Fruit fly (Drosophila melanogaster): Measurements from ENCODE around the gene tal-AA.

The tal-AA gene

dm6 chr3R:13779241-13779683, 33.6 kb upstream of the tal-AA start, which contains the start of the genes CG42375 and CG9288 (continued):
- TF ChIP-seq gcm2 (GFP tag; optimal IDR thresholded peaks at IDR 0.05): no peak
- TF ChIP-seq emc (GFP tag; optimal IDR thresholded peaks at IDR 0.05): peak; percentile 21
- TF ChIP-seq CG2199 (GFP tag; IDR thresholded peaks at IDR 0.05): 0 out of 3 replicates have a peak, but pooled peaks have one; percentile 57
- peak; percentile 84 for TF ChIP-seq E2f1 (GFP tag; IDR thresholded peaks at IDR 0.05)
- TF ChIP-seq CG12659 (GFP tag; optimal IDR thresholded peaks at IDR 0.05): peak; percentile 34
- TF ChIP-seq gem (tag; optimal IDR thresholded peaks at IDR 0.05): peak; percentile 86
- TF ChIP-seq Poxn (GFP tag; IDR thresholded peaks at IDR 0.05): no peak
- TF ChIP-seq CG6683 (GFP tag; optimal IDR thresholded peaks at IDR 0.05): peak; percentile 54
- peak; percentile 29; the same call in 1 of the 2 replicates for TF ChIP-seq CG6272 (GFP tag; IDR thresholded peaks at IDR 0.05)
- peak; percentile 66 for TF ChIP-seq CG7556 (GFP tag; optimal IDR thresholded peaks at IDR 0.05)
- TF ChIP-seq Myb (GFP tag; optimal IDR thresholded peaks at IDR 0.05): peak; percentile 36
- peak; percentile 52 for TF ChIP-seq pum (GFP tag; optimal IDR thresholded peaks at IDR 0.05)
- TF ChIP-seq Neu2 (GFP tag; optimal IDR thresholded peaks at IDR 0.05; ENCODE audit: borderline replicate concordance): peak; percentile 2
- no peak for TF ChIP-seq wek (GFP tag; optimal IDR thresholded peaks at IDR 0.05)
- TF ChIP-seq Six4 (GFP tag; optimal IDR thresholded peaks at IDR 0.05): peak; percentile 34
- TF ChIP-seq CG14965 (GFP tag; optimal IDR thresholded peaks at IDR 0.05; ENCODE audit: borderline replicate concordance): peak; percentile 8
- peak; percentile 72; the same call in 2 of the 3 replicates for TF ChIP-seq zfh1 (GFP tag; IDR thresholded peaks at IDR 0.05)
- TF ChIP-seq BEAF-32 (GFP tag; optimal IDR thresholded peaks at IDR 0.05): no peak
- TF ChIP-seq ttk (GFP tag; IDR thresholded peaks at IDR 0.05): peak; percentile 18; the same call in 1 of the 2 replicates
- TF ChIP-seq ara (GFP tag; IDR thresholded peaks at IDR 0.05): no peak
- peak; percentile 73 for TF ChIP-seq Hmx (GFP tag; optimal IDR thresholded peaks at IDR 0.05)
- no peak for TF ChIP-seq hkb (optimal IDR thresholded peaks at IDR 0.05)
- TF ChIP-seq hkb (GFP tag; IDR thresholded peaks at IDR 0.05): peak; percentile 81
- TF ChIP-seq CG11504 (tag; optimal IDR thresholded peaks at IDR 0.05): peak; percentile 86
- TF ChIP-seq CTCF (GFP tag; optimal IDR thresholded peaks at IDR 0.05): peak; percentile 59
- TF ChIP-seq CG43689 (GFP tag; IDR thresholded peaks at IDR 0.05): no peak
- TF ChIP-seq scrt (GFP tag; optimal IDR thresholded peaks at IDR 0.05): peak; percentile 60
- TF ChIP-seq kah (GFP tag; optimal IDR thresholded peaks at IDR 0.05): peak; percentile 17
- TF ChIP-seq dmrt99B (tag; optimal IDR thresholded peaks at IDR 0.05): peak; percentile 83
- TF ChIP-seq Adf1 (GFP tag; IDR thresholded peaks at IDR 0.05): no peak
- peak; percentile 5 for TF ChIP-seq CG12155 (GFP tag; optimal IDR thresholded peaks at IDR 0.05)
- TF ChIP-seq pzg (GFP tag; optimal IDR thresholded peaks at IDR 0.05): peak; percentile 39
- peak; percentile 81 for TF ChIP-seq HLH3B (GFP tag; IDR thresholded peaks at IDR 0.05)
- TF ChIP-seq CG1603 (tag; optimal IDR thresholded peaks at IDR 0.05): peak; percentile 58
- TF ChIP-seq CG6254 (GFP tag; optimal IDR thresholded peaks at IDR 0.05): peak; percentile 67
- TF ChIP-seq Usf (GFP tag; optimal IDR thresholded peaks at IDR 0.05): no peak
- peak; percentile 19 for TF ChIP-seq az2 (GFP tag; optimal IDR thresholded peaks at IDR 0.05)
- peak; percentile 70 for TF ChIP-seq CG8388 (GFP tag; optimal IDR thresholded peaks at IDR 0.05)
- peak; percentile 70 for TF ChIP-seq CG1233 (GFP tag; optimal IDR thresholded peaks at IDR 0.05)
- TF ChIP-seq Vsx1 (GFP tag; optimal IDR thresholded peaks at IDR 0.05): peak; percentile 29
- TF ChIP-seq CG32532 (GFP tag; IDR thresholded peaks at IDR 0.05): peak; percentile 67; the same call in 1 of the 2 replicates
- TF ChIP-seq CG8089 (GFP tag; optimal IDR thresholded peaks at IDR 0.05): no peak
- TF ChIP-seq Dp (GFP tag; optimal IDR thresholded peaks at IDR 0.05): peak; percentile 27
- TF ChIP-seq CG7839 (tag; optimal IDR thresholded peaks at IDR 0.05): peak; percentile 85
- peak; percentile 36; the same call in 1 of the 2 replicates for TF ChIP-seq Atf6 (GFP tag; IDR thresholded peaks at IDR 0.05)
- TF ChIP-seq CG30431 (GFP tag; optimal IDR thresholded peaks at IDR 0.05): no peak
- peak; percentile 76 for TF ChIP-seq CG17359 (tag; optimal IDR thresholded peaks at IDR 0.05)
- TF ChIP-seq nerfin-1 (tag; optimal IDR thresholded peaks at IDR 0.05): peak; percentile 73
- TF ChIP-seq CG12071 (GFP tag; optimal IDR thresholded peaks at IDR 0.05): peak; percentile 36
- peak; percentile 78 for TF ChIP-seq CG31441 (GFP tag; IDR thresholded peaks at IDR 0.05)
- TF ChIP-seq Ptx1 (GFP tag; IDR thresholded peaks at IDR 0.05): peak; percentile 72
